Fruit fly (Drosophila melanogaster): ENCODE measurements around the gene CG45076.

dm6 chr3R:10767526-10767925 is 9.6 kb downstream of the CG45076 start, which contains the start of gene TfIIFbeta:
- TF ChIP-seq fd59A (GFP tag; optimal IDR thresholded peaks at IDR 0.05), result no peak
- TF ChIP-seq Eip75B (GFP tag; optimal IDR thresholded peaks at IDR 0.05), result no peak
- no peak for TF ChIP-seq fkh (GFP tag; optimal IDR thresholded peaks at IDR 0.05)
- no peak for TF ChIP-seq salr (GFP tag; optimal IDR thresholded peaks at IDR 0.05)
- TF ChIP-seq CG6163 (GFP tag; IDR thresholded peaks at IDR 0.05), result no peak
- no peak for TF ChIP-seq CG11902 (GFP tag; optimal IDR thresholded peaks at IDR 0.05)
- TF ChIP-seq pdm3 (GFP tag; optimal IDR thresholded peaks at IDR 0.05), result no peak
- TF ChIP-seq Lpt (GFP tag; optimal IDR thresholded peaks at IDR 0.05), result no peak
- no peak for TF ChIP-seq esn (GFP tag; optimal IDR thresholded peaks at IDR 0.05)
- TF ChIP-seq CG6792 (GFP tag; optimal IDR thresholded peaks at IDR 0.05), result no peak
- no peak for TF ChIP-seq Ets96B (tag; optimal IDR thresholded peaks at IDR 0.05)
